Worm (Caenorhabditis elegans): ENCODE data around the gene C56E10.3.

DNA sequence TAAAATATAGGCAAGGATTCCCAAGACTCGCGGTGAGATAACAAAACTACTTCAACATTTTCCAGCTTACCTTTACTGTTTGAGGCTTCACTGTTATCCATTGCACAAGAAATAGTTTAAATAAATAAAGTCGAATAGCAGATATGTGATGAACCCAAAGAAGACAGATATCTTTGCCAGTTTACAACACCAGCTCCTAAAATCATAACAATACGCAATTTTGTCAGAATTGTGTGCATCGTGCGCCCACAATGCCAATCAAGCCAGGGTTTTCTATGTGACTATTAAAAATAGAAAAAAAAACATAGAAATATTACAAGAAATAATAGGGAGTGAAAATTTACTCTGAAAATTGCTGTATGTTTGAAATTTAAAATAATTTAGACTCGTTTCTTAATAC lies 37.2 kb downstream of the C56E10.3 start, which contains the start of gene F38B6.8:
- TF ChIP-seq unc-62 (GFP tag; optimal IDR thresholded peaks at IDR 0.05) (no peak), elt-3 (tag; optimal IDR thresholded peaks at IDR 0.05) (no peak), snpc-4 (tag; optimal IDR thresholded peaks at IDR 0.05) (no peak), nhr-76 (tag; optimal IDR thresholded peaks at IDR 0.05) (no peak), nhr-237 (tag; optimal IDR thresholded peaks at IDR 0.05) (no peak), unc-39 (tag; optimal IDR thresholded peaks at IDR 0.05) (no peak), ztf-11 (tag; optimal IDR thresholded peaks at IDR 0.05) (no peak)

Measured in whole organism, mixed stage, embryonic.